Worm (Caenorhabditis elegans) whole organism, late embryonic: ENCODE measurements around the gene H10E21.5.

ENCODE experiments used
- K02D7.2 ChIP-seq: sonication (generic microtip); optimal IDR thresholded peaks from 2 replicates; lab custom pipeline; 2017; ENCODE audit warnings: mild to moderate bottlenecking, missing genetic modification characterization, missing compliant biosample characterization
- ama-1 ChIP-seq: fragments of 150-350 bp; optimal IDR thresholded peaks from 2 replicates; lab custom pipeline; 2014
- ceh-9 ChIP-seq: sonication (generic microtip); optimal IDR thresholded peaks from 2 replicates; lab custom pipeline; 2016; ENCODE audit warnings: mild to moderate bottlenecking, missing genetic modification characterization, inconsistent platforms, missing compliant biosample characterization
- elt-4 ChIP-seq: sonication (generic microtip); optimal IDR thresholded peaks from 2 replicates; lab custom pipeline; 2016; ENCODE audit warnings: missing genetic modification characterization, missing compliant biosample characterization
- eyg-1 ChIP-seq: sonication (generic microtip); optimal IDR thresholded peaks from 2 replicates; lab custom pipeline; 2016; ENCODE audit warnings: missing genotype, missing genetic modification characterization, missing compliant biosample characterization
- hlh-30 ChIP-seq: sonication (generic microtip); optimal IDR thresholded peaks from 2 replicates; lab custom pipeline; 2017; ENCODE audit warnings: antibody characterized with exemption, missing genetic modification characterization, missing compliant biosample characterization; ENCODE audit not compliant: insufficient read depth
- hlh-6 ChIP-seq: sonication (generic microtip); optimal IDR thresholded peaks from 2 replicates; lab custom pipeline; 2016; ENCODE audit warnings: missing genotype, missing genetic modification characterization, missing compliant biosample characterization
- nfya-1 ChIP-seq: sonication (generic microtip); optimal IDR thresholded peaks from 2 replicates; lab custom pipeline; 2017; ENCODE audit warnings: missing genetic modification characterization, mild to moderate bottlenecking, missing compliant biosample characterization, antibody characterized with exemption, moderate library complexity
- pha-4 ChIP-seq: fragments of 150-350 bp; optimal IDR thresholded peaks from 2 replicates; lab custom pipeline; 2018; ENCODE audit warnings: missing biosample characterization, missing genetic modification reagents, missing genetic modification characterization
- unc-3 ChIP-seq, 2 experiments: fragments of 200-800 bp in 1 of 2; sonication (Bioruptor generic) in 1 of 2; sonication (generic microtip) in 1 of 2; conservative IDR thresholded peaks in 1 of 2; optimal IDR thresholded peaks in 1 of 2; 2 replicates each; pipeline versions ENCODE4 v1.3.6 to Lab custom; 2016 to 2022; ENCODE audit warnings: missing compliant biosample characterization in 2 of 2, missing genetic modification characterization in 2 of 2, missing genetic modification reagents in 1 of 2

ce11 chrIII:17558-17957 is 6.2 kb downstream of the H10E21.5 start:
- TF ChIP-seq elt-4 (no peak), ama-1 (lab: Kevin White, UChicago) (no peak), hlh-6 (tag; lab: Kevin White, UChicago) (no peak), eyg-1 (tag; lab: Kevin White, UChicago) (no peak), K02D7.2 (tag; lab: Kevin White, UChicago) (no peak), ceh-9 (tag; lab: Kevin White, UChicago) (no peak), hlh-30 (tag; lab: Kevin White, UChicago) (no peak), pha-4 (tag; lab: Kevin White, UChicago) (no peak), unc-3 (GFP tag; conservative IDR thresholded peaks at IDR 0.05; lab: Robert Waterston, UW) (no peak), unc-3 (tag; optimal IDR thresholded peaks at IDR 0.05; lab: Kevin White, UChicago) (no peak), nfya-1 (tag; lab: Kevin White, UChicago) (no peak)
